Worm (Caenorhabditis elegans) whole organism, L4 larva: ENCODE data around the gene F58E6.8.
A peak's percentile ranks its signal among the peaks of the same experiment; 100 is the strongest.

ENCODE experiments used
- F26F4.8 ChIP-seq: fragments of 200-800 bp; sonication (Bioruptor generic); conservative IDR thresholded peaks from 2 replicates; pipeline ENCODE4 v1.3.6; 2022; ENCODE audit warnings: missing genetic modification characterization, missing compliant biosample characterization
- R02D3.7 ChIP-seq: fragments of 150-350 bp; sonication (generic microtip); optimal IDR thresholded peaks from 3 replicates; lab custom pipeline; 2014; ENCODE audit warnings: missing biosample characterization, missing genetic modification characterization
- Y105C5A.15 ChIP-seq: fragments of 200-800 bp; sonication (Bioruptor generic); IDR thresholded peaks from 2 replicates; pipeline ENCODE4 v1.3.6; 2022; ENCODE audit warnings: missing genetic modification characterization, missing compliant biosample characterization
- Y75B8A.6 ChIP-seq: fragments of 200-800 bp; sonication (Bioruptor generic); IDR thresholded peaks from 2 replicates; pipeline ENCODE4 v1.3.6; 2022; ENCODE audit warnings: missing genetic modification reagents, missing genetic modification characterization, missing compliant biosample characterization
- ZK337.2 ChIP-seq: fragments of 200-800 bp; sonication (Bioruptor generic); IDR thresholded peaks from 2 replicates; pipeline ENCODE4 v1.3.6; 2022; ENCODE audit warnings: missing genetic modification reagents, missing genetic modification characterization, missing compliant biosample characterization
- ZK546.5 ChIP-seq, 2 experiments: sonication (generic microtip); optimal IDR thresholded peaks; 2 replicates each; lab custom pipeline; 2017; ENCODE audit warnings: missing biosample characterization in 2 of 2, missing genetic modification characterization in 2 of 2
- aha-1 ChIP-seq: fragments of 150-350 bp; peaks from one replicate; lab custom pipeline; 2014; ENCODE audit warnings: missing biosample characterization, missing genetic modification characterization
- aly-2 ChIP-seq: sonication (generic microtip); optimal IDR thresholded peaks from 2 replicates; lab custom pipeline; 2018; ENCODE audit warnings: missing biosample characterization, missing genetic modification characterization
- ama-1 ChIP-seq: fragments of 150-350 bp; optimal IDR thresholded peaks from 2 replicates; lab custom pipeline; 2014; ENCODE audit warnings: inconsistent platforms, mixed read lengths
- arid-1 ChIP-seq: fragments of 200-800 bp; sonication (Bioruptor generic); conservative IDR thresholded peaks from 2 replicates; pipeline ENCODE4 v1.3.6; 2022; ENCODE audit warnings: missing genetic modification reagents, missing genetic modification characterization, missing compliant biosample characterization
- ceh-28 ChIP-seq: fragments of 150-350 bp; optimal IDR thresholded peaks from 2 replicates; lab custom pipeline; 2014; ENCODE audit warnings: missing biosample characterization, missing genetic modification reagents, missing genetic modification characterization
- ceh-32 ChIP-seq: sonication (generic microtip); optimal IDR thresholded peaks from 2 replicates; lab custom pipeline; 2016; ENCODE audit warnings: mild to moderate bottlenecking, missing genetic modification characterization, missing compliant biosample characterization; ENCODE audit not compliant: poor library complexity
- daf-19 ChIP-seq: fragments of 200-800 bp; sonication (Bioruptor generic); conservative IDR thresholded peaks from 2 replicates; pipeline ENCODE4 v1.3.6; 2022; ENCODE audit warnings: missing genetic modification characterization, missing compliant biosample characterization
- daf-8 ChIP-seq: fragments of 200-800 bp; sonication (Bioruptor generic); IDR thresholded peaks from 2 replicates; pipeline ENCODE4 v1.3.6; 2022; ENCODE audit warnings: missing genetic modification characterization, missing compliant biosample characterization
- dmd-8 ChIP-seq: fragments of 200-800 bp; sonication (Bioruptor generic); IDR thresholded peaks from 2 replicates; pipeline ENCODE4 v1.3.6; 2022; ENCODE audit warnings: missing genetic modification characterization, missing compliant biosample characterization
- dmd-9 ChIP-seq: fragments of 200-800 bp; sonication (Bioruptor generic); IDR thresholded peaks from 2 replicates; pipeline ENCODE4 v1.3.6; 2022; ENCODE audit warnings: missing genetic modification reagents, missing genetic modification characterization, missing compliant biosample characterization
- dve-1 ChIP-seq: sonication (generic microtip); optimal IDR thresholded peaks from 2 replicates; lab custom pipeline; 2017; ENCODE audit warnings: antibody characterized with exemption, mild to moderate bottlenecking, missing genetic modification characterization, missing compliant biosample characterization; ENCODE audit not compliant: insufficient read depth
- egl-27 ChIP-seq: sonication (generic microtip); optimal IDR thresholded peaks from 3 replicates; lab custom pipeline; 2017; ENCODE audit warnings: missing biosample characterization, missing genetic modification reagents, missing genetic modification characterization
- fos-1 ChIP-seq: fragments of 150-350 bp; optimal IDR thresholded peaks from 2 replicates; lab custom pipeline; 2014; ENCODE audit warnings: missing biosample characterization, missing genetic modification characterization
- hif-1 ChIP-seq, 2 experiments: sonication (generic microtip); optimal IDR thresholded peaks; 2 replicates each; lab custom pipeline; 2016 to 2017; ENCODE audit warnings: missing compliant biosample characterization in 2 of 2, missing genetic modification characterization in 2 of 2, missing genetic modification reagents in 2 of 2, missing genotype in 2 of 2, mild to moderate bottlenecking in 1 of 2
- hlh-11 ChIP-seq: fragments of 200-800 bp; sonication (Bioruptor generic); optimal IDR thresholded peaks from 2 replicates; lab custom pipeline; 2018; ENCODE audit warnings: mild to moderate bottlenecking, missing genetic modification characterization, missing compliant biosample characterization
- hlh-30 ChIP-seq: sonication (generic microtip); optimal IDR thresholded peaks from 2 replicates; lab custom pipeline; 2017; ENCODE audit warnings: antibody characterized with exemption, mild to moderate bottlenecking, missing genetic modification characterization, missing compliant biosample characterization; ENCODE audit not compliant: insufficient read depth
- hmg-1.1 ChIP-seq: fragments of 200-800 bp; sonication (Bioruptor generic); IDR thresholded peaks from 2 replicates; pipeline ENCODE4 v1.3.6; 2022; ENCODE audit warnings: missing genetic modification reagents, missing genetic modification characterization, missing compliant biosample characterization
- lin-15B ChIP-seq: fragments of 150-350 bp; sonication (generic microtip); optimal IDR thresholded peaks from 3 replicates; lab custom pipeline; 2014; ENCODE audit warnings: missing biosample characterization, missing genetic modification characterization
- lin-38 ChIP-seq: fragments of 200-800 bp; sonication (Bioruptor generic); IDR thresholded peaks from 2 replicates; pipeline ENCODE4 v1.3.6; 2022; ENCODE audit warnings: missing genetic modification reagents, missing genetic modification characterization, missing compliant biosample characterization
- lsy-2 ChIP-seq, 2 experiments: fragments of 150-350 bp in 1 of 2; sonication (generic microtip) in 1 of 2; optimal IDR thresholded peaks; 2 replicates each; lab custom pipeline; 2014 to 2017; ENCODE audit warnings: missing biosample characterization in 2 of 2, missing genetic modification characterization in 2 of 2
- mdl-1 ChIP-seq, 2 experiments: fragments of 150-350 bp in 1 of 2; sonication (generic microtip) in 1 of 2; optimal IDR thresholded peaks; 2 replicates each; lab custom pipeline; 2014 to 2017; ENCODE audit warnings: missing biosample characterization in 2 of 2, missing genetic modification characterization in 2 of 2
- mep-1 ChIP-seq: fragments of 150-350 bp; sonication (generic microtip); optimal IDR thresholded peaks from 3 replicates; lab custom pipeline; 2014; ENCODE audit warnings: missing biosample characterization, missing genetic modification characterization
- mes-2 ChIP-seq: sonication (generic microtip); optimal IDR thresholded peaks from 2 replicates; lab custom pipeline; 2016; ENCODE audit warnings: missing genotype, mild to moderate bottlenecking, missing genetic modification characterization, missing compliant biosample characterization; ENCODE audit not compliant: poor library complexity, severe bottlenecking
- mxl-2 ChIP-seq: fragments of 200-800 bp; sonication (Bioruptor generic); conservative IDR thresholded peaks from 2 replicates; pipeline ENCODE4 v1.3.6; 2022; ENCODE audit warnings: missing genetic modification reagents, missing genetic modification characterization, missing compliant biosample characterization
- mxl-3 ChIP-seq: fragments of 200-800 bp; sonication (Bioruptor generic); optimal IDR thresholded peaks from 2 replicates; lab custom pipeline; 2018; ENCODE audit warnings: mild to moderate bottlenecking, missing genetic modification characterization, missing compliant biosample characterization
- nhr-102 ChIP-seq: sonication (generic microtip); optimal IDR thresholded peaks from 2 replicates; lab custom pipeline; 2016; ENCODE audit warnings: mild to moderate bottlenecking, missing genetic modification characterization, moderate library complexity, missing compliant biosample characterization
- nhr-11 ChIP-seq: fragments of 150-350 bp; optimal IDR thresholded peaks from 2 replicates; lab custom pipeline; 2014; ENCODE audit warnings: missing biosample characterization, missing genetic modification characterization
- nhr-111 ChIP-seq: fragments of 200-800 bp; sonication (Bioruptor generic); optimal IDR thresholded peaks from 2 replicates; lab custom pipeline; 2018; ENCODE audit warnings: mild to moderate bottlenecking, missing genetic modification characterization, missing compliant biosample characterization
- nhr-237 ChIP-seq: sonication (generic microtip); optimal IDR thresholded peaks from 2 replicates; lab custom pipeline; 2017; ENCODE audit warnings: missing biosample characterization, missing genetic modification characterization
- nhr-25 ChIP-seq: sonication (generic microtip); optimal IDR thresholded peaks from 2 replicates; lab custom pipeline; 2017; ENCODE audit warnings: missing genetic modification characterization, mild to moderate bottlenecking, missing compliant biosample characterization, antibody characterized with exemption, moderate library complexity, borderline replicate concordance; ENCODE audit not compliant: insufficient read depth
- nhr-41 ChIP-seq: fragments of 200-800 bp; sonication (Bioruptor generic); IDR thresholded peaks from 2 replicates; pipeline ENCODE4 v1.3.6; 2022; ENCODE audit warnings: missing genetic modification reagents, missing genetic modification characterization, missing compliant biosample characterization
- pha-4 ChIP-seq, 2 experiments: fragments of 150-350 bp in 1 of 2; fragments of 200-800 bp in 1 of 2; sonication (Bioruptor generic) in 1 of 2; IDR thresholded peaks in 1 of 2; optimal IDR thresholded peaks in 1 of 2; 2 replicates each; pipeline versions ENCODE4 v1.3.6 to Lab custom; 2014 to 2022; ENCODE audit warnings: missing genetic modification characterization in 2 of 2, missing genetic modification reagents in 2 of 2, missing biosample characterization in 1 of 2, missing compliant biosample characterization in 1 of 2
- php-3 ChIP-seq: fragments of 200-800 bp; sonication (Bioruptor generic); IDR thresholded peaks from 2 replicates; pipeline ENCODE4 v1.3.6; 2022; ENCODE audit warnings: missing genetic modification reagents, missing genetic modification characterization, missing compliant biosample characterization
- skn-1 ChIP-seq: fragments of 150-350 bp; optimal IDR thresholded peaks from 2 replicates; lab custom pipeline; 2014; ENCODE audit warnings: missing biosample characterization, missing genetic modification characterization
- spr-3 ChIP-seq: fragments of 200-800 bp; sonication (Bioruptor generic); optimal IDR thresholded peaks from 2 replicates; lab custom pipeline; 2018; ENCODE audit warnings: mild to moderate bottlenecking, missing genetic modification characterization, missing compliant biosample characterization
- tra-1 ChIP-seq: fragments of 200-800 bp; sonication (Bioruptor generic); IDR thresholded peaks from 2 replicates; pipeline ENCODE4 v1.3.6; 2022; ENCODE audit warnings: missing genetic modification reagents, missing genetic modification characterization, missing compliant biosample characterization
- unc-130 ChIP-seq: sonication (generic microtip); optimal IDR thresholded peaks from 2 replicates; lab custom pipeline; 2016; ENCODE audit warnings: missing genetic modification reagents, missing genetic modification characterization, missing compliant biosample characterization
- unc-62 ChIP-seq, 3 experiments: fragments of 150-350 bp in 1 of 3; sonication (generic microtip); optimal IDR thresholded peaks in 2 of 3; peaks in 1 of 3; 1 replicate in 1 of 3; 2 replicates in 2 of 3; lab custom pipeline; 2014 to 2017; ENCODE audit warnings: missing biosample characterization in 3 of 3, missing genetic modification characterization in 3 of 3, missing genetic modification reagents in 3 of 3, missing genotype in 1 of 3
- vab-7 ChIP-seq: fragments of 200-800 bp; sonication (Bioruptor generic); IDR thresholded peaks from 2 replicates; pipeline ENCODE4 v1.3.6; 2022; ENCODE audit warnings: missing genetic modification reagents, missing genetic modification characterization, missing compliant biosample characterization
- zip-2 ChIP-seq: fragments of 150-350 bp; optimal IDR thresholded peaks from 2 replicates; lab custom pipeline; 2014; ENCODE audit warnings: missing biosample characterization, missing genetic modification characterization

Gene F58E6.8

DNA sequence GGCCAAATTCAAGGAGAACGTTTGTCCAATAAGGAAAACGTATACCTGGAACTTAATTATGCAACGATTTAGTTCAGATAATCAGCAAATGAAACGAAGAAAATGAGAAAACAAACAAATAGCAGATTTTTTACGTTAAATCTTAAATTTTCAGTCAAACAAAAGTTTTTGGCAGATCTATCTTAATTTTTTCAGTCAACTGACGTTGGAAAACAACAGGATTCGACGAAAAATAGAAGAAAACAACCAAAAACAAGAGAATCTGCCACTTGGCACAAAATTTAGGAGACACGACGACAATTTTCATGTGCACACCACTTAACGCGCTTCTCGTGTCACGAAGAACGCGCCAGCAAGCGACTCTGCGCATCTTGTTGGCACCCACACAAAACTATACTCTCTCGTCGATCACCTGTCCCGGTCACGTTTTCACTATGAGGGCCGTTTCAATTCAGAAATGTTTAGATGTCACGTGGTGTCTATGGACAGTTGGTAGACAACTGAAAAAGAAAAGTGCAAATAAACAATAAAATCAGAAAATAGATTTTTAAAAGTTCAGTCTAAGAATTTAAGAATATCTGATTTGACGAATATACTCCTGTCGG is 34.1 kb upstream of the F58E6.8 start, which contains the start of gene ztf-7 (continued):
- TF ChIP-seq nhr-237 = no peak
- peak; percentile 85 for TF ChIP-seq nhr-25 (tag; lab: Kevin White, UChicago)
- TF ChIP-seq dve-1 = peak; percentile 98
- TF ChIP-seq hmg-1.1 (GFP tag; lab: Robert Waterston, UW) = peak; percentile 91
- TF ChIP-seq nhr-11 = peak; percentile 98
- peak; percentile 75 to 98 for TF ChIP-seq mdl-1 (tag; optimal IDR thresholded peaks at IDR 0.05; lab: Kevin White, UChicago)
- TF ChIP-seq arid-1 (GFP tag; lab: Robert Waterston, UW) = peak; percentile 77
- peak; percentile 100 for TF ChIP-seq hlh-30
- TF ChIP-seq Y105C5A.15 (GFP tag; lab: Robert Waterston, UW) = no peak

DNA sequence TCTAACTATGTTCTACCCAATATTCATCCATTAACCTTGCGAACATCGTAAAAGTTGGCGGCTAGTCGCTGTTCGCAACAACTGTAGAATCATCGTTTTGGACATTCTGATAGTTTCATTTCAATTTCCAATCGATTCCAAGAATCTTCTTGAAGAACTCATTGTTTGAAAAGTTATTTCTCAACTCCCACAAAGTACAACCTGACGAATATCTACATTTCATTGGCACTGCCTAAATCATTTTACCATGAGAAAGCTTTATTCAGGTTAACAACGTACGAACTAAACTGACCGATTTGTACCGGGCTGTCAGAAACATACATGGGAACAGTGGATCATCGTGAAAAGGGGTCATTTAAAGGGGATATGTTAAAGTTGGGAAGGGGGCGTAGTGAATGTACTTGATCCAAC is 31.1 kb upstream of the F58E6.8 start, which contains the start of gene F46B6.6:
TSS of gene F46B6.6 (minus strand) at position 148 of the 411 bp plus-strand sequence.
- TF ChIP-seq aha-1 (tag; lab: Kevin White, UChicago) (peak; percentile 94), dmd-9 (GFP tag; lab: Robert Waterston, UW) (0 out of 2 replicates have a peak, but pooled peaks have one; percentile 30), nhr-41 (GFP tag; lab: Robert Waterston, UW) (no peak), Y75B8A.6 (no peak), F26F4.8 (GFP tag; lab: Robert Waterston, UW) (no peak), lsy-2 (tag; optimal IDR thresholded peaks at IDR 0.05; lab: Kevin White, UChicago) (peak in 1 of 2 experiments; percentile 30), nhr-237 (no peak), unc-130 (GFP tag; lab: Kevin White, UChicago) (peak; percentile 10), nhr-102 (tag; lab: Kevin White, UChicago) (peak; percentile 26), ama-1 (lab: Kevin White, UChicago) (peak; percentile 88), lin-15B (tag; lab: Kevin White, UChicago) (no peak), spr-3 (peak; percentile 24), aly-2 (tag; lab: Kevin White, UChicago) (no peak), nhr-25 (tag; lab: Kevin White, UChicago) (no peak), ceh-28 (no peak), mxl-2 (GFP tag; lab: Robert Waterston, UW) (no peak), zip-2 (tag; lab: Kevin White, UChicago) (no peak), php-3 (GFP tag; lab: Robert Waterston, UW) (0 out of 2 replicates have a peak, but pooled peaks have one; percentile 8), ZK546.5 (tag; optimal IDR thresholded peaks at IDR 0.05; lab: Kevin White, UChicago) (no peak), daf-8 (GFP tag; lab: Robert Waterston, UW) (no peak), skn-1 (no peak), mxl-3 (GFP tag; lab: Kevin White, UChicago) (no peak), mep-1 (tag; lab: Kevin White, UChicago) (peak; percentile 9), unc-62 (GFP tag; optimal IDR thresholded peaks at IDR 0.05 in 1 of 2; lab: Kevin White, UChicago) (peak in 1 of 2 experiments; percentile 49), unc-62 (tag; optimal IDR thresholded peaks at IDR 0.05; lab: Kevin White, UChicago) (no peak), mes-2 (peak; percentile 19), ceh-32 (no peak), mdl-1 (tag; optimal IDR thresholded peaks at IDR 0.05; lab: Kevin White, UChicago) (no peak), dmd-8 (no peak), daf-19 (no peak), hmg-1.1 (GFP tag; lab: Robert Waterston, UW) (no peak), ZK337.2 (GFP tag; lab: Robert Waterston, UW) (no peak), R02D3.7 (no peak), egl-27 (tag; lab: Kevin White, UChicago) (no peak), tra-1 (GFP tag; lab: Robert Waterston, UW) (no peak), hif-1 (tag; optimal IDR thresholded peaks at IDR 0.05; lab: Kevin White, UChicago) (no peak), vab-7 (no peak), fos-1 (tag; lab: Kevin White, UChicago) (no peak), pha-4 (GFP tag; IDR thresholded peaks at IDR 0.05; lab: Robert Waterston, UW) (no peak), pha-4 (tag; optimal IDR thresholded peaks at IDR 0.05; lab: Kevin White, UChicago) (no peak), nhr-111 (GFP tag; lab: Kevin White, UChicago) (peak; percentile 0), hlh-11 (tag; lab: Kevin White, UChicago) (peak; percentile 22), lin-38 (peak; percentile 32; the same call in 1 of the 2 replicates)
